Worm (Caenorhabditis elegans): ENCODE results near the gene M03F8.5.

The M03F8.5 gene

ce11 chrV:5936691-5937090 is at the start of gene M03F8.5, which contains the start of gene M03F8.7:
M03F8.5 (minus strand) TSS chrV:5936791.
M03F8.7 (plus strand) TSS chrV:5936939.
- no peak for TF ChIP-seq sea-2 (GFP tag; optimal IDR thresholded peaks at IDR 0.05)

- TF ChIP-seq unc-39 (tag; optimal IDR thresholded peaks at IDR 0.05) (no peak), elt-2 (tag; optimal IDR thresholded peaks at IDR 0.05) (no peak), nfya-1 (tag; optimal IDR thresholded peaks at IDR 0.05; ENCODE audit: insufficient read depth) (no peak), daf-12 (tag; optimal IDR thresholded peaks at IDR 0.05) (no peak), fkh-2 (tag; optimal IDR thresholded peaks at IDR 0.05) (no peak), ceh-82 (tag; optimal IDR thresholded peaks at IDR 0.05) (no peak), nhr-23 (tag; optimal IDR thresholded peaks at IDR 0.05) (no peak), ama-1 (optimal IDR thresholded peaks at IDR 0.05) (no peak), ZK546.5 (tag; optimal IDR thresholded peaks at IDR 0.05) (no peak), tbx-2 (tag; optimal IDR thresholded peaks at IDR 0.05) (no peak), skn-1 (tag; optimal IDR thresholded peaks at IDR 0.05) (no peak)
Observed at ce11 chrV:5984244-5984643, 47.7 kb upstream of the M03F8.5 start.

- TF ChIP-seq nhr-28 (tag; optimal IDR thresholded peaks at IDR 0.05) (no peak), elt-3 (tag; optimal IDR thresholded peaks at IDR 0.05) (no peak), unc-39 (tag; optimal IDR thresholded peaks at IDR 0.05) (no peak), eor-1 (tag; optimal IDR thresholded peaks at IDR 0.05) (no peak), elt-1 (tag; optimal IDR thresholded peaks at IDR 0.05) (no peak)
Observed at ce11 chrV:5983380-5983779, 46.8 kb upstream of the M03F8.5 start, which contains the start of gene dhs-16. dhs-16 (plus strand) TSS chrV:5983745.

ce11 chrV:5982722-5983121 is 46.1 kb upstream of the M03F8.5 start:
- TF ChIP-seq egl-5 (tag; optimal IDR thresholded peaks at IDR 0.05) (no peak), nhr-23 (tag; optimal IDR thresholded peaks at IDR 0.05) (peak; percentile 72)

- TF ChIP-seq mdl-1 (tag; optimal IDR thresholded peaks at IDR 0.05) (no peak), ceh-9 (tag; optimal IDR thresholded peaks at IDR 0.05) (no peak), skn-1 (tag; optimal IDR thresholded peaks at IDR 0.05) (no peak), nhr-43 (tag; optimal IDR thresholded peaks at IDR 0.05; ENCODE audit: poor library complexity, severe bottlenecking) (no peak), aly-2 (tag; optimal IDR thresholded peaks at IDR 0.05) (no peak), nhr-12 (tag; optimal IDR thresholded peaks at IDR 0.05) (no peak), lin-39 (tag; optimal IDR thresholded peaks at IDR 0.05) (no peak)
Observed at ce11 chrV:5975724-5976123, 39.1 kb upstream of the M03F8.5 start, which contains the start of gene acy-2. acy-2 (plus strand) TSS chrV:5976024.

- TF ChIP-seq skn-1 (tag; optimal IDR thresholded peaks at IDR 0.05) = no peak
- TF ChIP-seq ama-1 (optimal IDR thresholded peaks at IDR 0.05) = no peak
- no peak for TF ChIP-seq pha-4 (tag; optimal IDR thresholded peaks at IDR 0.05)
Observed at ce11 chrV:5973713-5974112, 37.1 kb upstream of the M03F8.5 start.

ce11 chrV:5972582-5972981 is 36.0 kb upstream of the M03F8.5 start:
- no peak for TF ChIP-seq ztf-4 (tag; optimal IDR thresholded peaks at IDR 0.05)

ce11 chrV:5964658-5965178 is 28.1 kb upstream of the M03F8.5 start:
- TF ChIP-seq lsy-12 (tag; optimal IDR thresholded peaks at IDR 0.05) (no peak), lin-39 (tag; optimal IDR thresholded peaks at IDR 0.05) (peak; percentile 36), nfya-1 (tag; optimal IDR thresholded peaks at IDR 0.05; ENCODE audit: insufficient read depth) (peak; percentile 53)

- TF ChIP-seq mml-1 (tag; optimal IDR thresholded peaks at IDR 0.05) = no peak
- TF ChIP-seq R02D3.7 (tag; optimal IDR thresholded peaks at IDR 0.05) = no peak
- no peak for TF ChIP-seq lsy-12 (tag; optimal IDR thresholded peaks at IDR 0.05)
- peak; percentile 2 for TF ChIP-seq lin-39 (tag; optimal IDR thresholded peaks at IDR 0.05)
- TF ChIP-seq nhr-11 (tag; optimal IDR thresholded peaks at IDR 0.05) = no peak
- no peak for TF ChIP-seq aly-2 (tag; optimal IDR thresholded peaks at IDR 0.05)
- peak; percentile 2 for TF ChIP-seq hmg-11 (tag; optimal IDR thresholded peaks at IDR 0.05)
- TF ChIP-seq nhr-25 (tag; optimal IDR thresholded peaks at IDR 0.05) = no peak
- no peak for TF ChIP-seq nhr-23 (tag; optimal IDR thresholded peaks at IDR 0.05)
- peak; percentile 34 for TF ChIP-seq ceh-28 (tag; optimal IDR thresholded peaks at IDR 0.05)
- peak; percentile 25 for TF ChIP-seq snpc-4 (tag; optimal IDR thresholded peaks at IDR 0.05)
- TF ChIP-seq nfya-1 (tag; optimal IDR thresholded peaks at IDR 0.05; ENCODE audit: insufficient read depth) = peak; percentile 62
Observed at ce11 chrV:5963696-5964095, 27.1 kb upstream of the M03F8.5 start, which contains the start of gene pcm-1. pcm-1 (minus strand) TSS chrV:5963882.

Measured in whole organism, L3 larva.